Fruit fly (Drosophila melanogaster): ENCODE data around the gene Acf.

Acf gene

DNA sequence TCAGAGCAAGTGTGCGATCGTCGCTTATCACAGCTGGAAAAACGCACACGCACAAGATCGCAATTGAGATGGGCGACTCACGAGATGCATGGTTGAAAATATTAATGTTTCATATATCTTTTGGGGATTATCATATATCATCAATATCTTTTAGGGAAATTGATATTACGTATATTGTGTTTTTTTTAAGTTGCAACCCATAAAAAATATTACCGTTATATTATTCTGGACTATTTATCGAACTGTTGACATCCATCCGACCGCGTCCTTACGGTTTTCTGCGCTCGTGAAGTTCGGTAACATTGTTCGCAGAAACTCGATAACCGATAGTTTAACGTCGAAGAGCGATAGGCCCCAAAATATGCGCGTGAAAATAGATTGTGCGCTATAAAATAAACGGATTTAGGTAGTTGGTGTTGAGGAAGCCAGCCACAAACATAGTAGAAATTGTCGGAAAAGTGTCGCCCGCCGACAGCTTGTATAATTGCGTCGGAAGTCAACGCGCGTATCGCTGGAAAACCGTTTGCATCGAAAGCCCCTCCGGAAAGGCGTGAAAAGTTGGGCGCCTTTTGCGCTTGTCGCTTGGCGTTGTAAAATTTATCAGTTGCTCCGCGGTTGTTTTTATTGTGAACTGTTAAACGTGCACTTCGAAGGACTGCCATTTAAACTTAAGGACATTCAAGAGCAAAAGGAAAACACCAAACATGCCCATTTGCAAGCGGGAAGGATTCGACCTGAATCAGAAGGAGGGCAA lies at the start of gene Acf, which contains the start of gene Mccc1:
Gene Acf, plus strand, starts transcription at position 318 of the 754 bp plus-strand sequence.
Gene Mccc1, minus strand, starts transcription at position 244 of the 754 bp plus-strand sequence.
- no peak for TF ChIP-seq Snoo (tag; optimal IDR thresholded peaks at IDR 0.05)
- TF ChIP-seq CG12605 (GFP tag; IDR thresholded peaks at IDR 0.05): no peak
- no peak for TF ChIP-seq CG8159 (tag; optimal IDR thresholded peaks at IDR 0.05)
- no peak for TF ChIP-seq gl (tag; optimal IDR thresholded peaks at IDR 0.05)
- no peak for TF ChIP-seq CG13204 (GFP tag; optimal IDR thresholded peaks at IDR 0.05)
- no peak for TF ChIP-seq CG34367 (tag; optimal IDR thresholded peaks at IDR 0.05)
- peak; percentile 57; the same call in 2 of the 3 replicates for TF ChIP-seq CG4496 (GFP tag; IDR thresholded peaks at IDR 0.05)

DNA sequence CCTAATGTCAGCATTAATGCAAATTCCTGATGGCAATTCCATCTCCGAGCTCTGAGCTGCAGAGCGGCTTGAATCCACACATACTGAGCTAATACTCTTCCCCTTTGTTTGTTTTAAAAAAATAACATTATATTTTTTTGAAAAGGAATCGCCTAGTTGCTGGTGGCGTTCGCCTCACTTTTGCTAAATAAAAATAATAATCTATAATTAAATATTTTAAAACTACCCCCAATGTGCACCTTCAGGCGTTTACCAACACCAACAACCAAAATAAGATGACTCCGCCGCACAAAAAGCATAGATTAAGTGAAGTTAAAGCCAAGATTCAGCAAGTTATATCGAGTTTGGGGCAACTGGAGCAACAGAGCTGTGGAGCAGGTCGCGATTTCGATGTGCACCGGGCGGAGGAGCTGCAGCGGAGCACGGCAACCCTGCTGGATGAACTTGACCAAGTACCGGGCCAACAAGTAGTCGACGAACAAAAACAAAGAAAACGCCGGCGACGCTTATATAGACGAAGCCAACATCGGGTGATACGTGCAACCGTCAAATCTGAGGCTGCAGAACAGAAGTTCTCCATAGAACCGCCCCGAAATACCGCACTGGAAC lies 49.6 kb upstream of the Acf start, which contains the start of gene CG1896:
Gene CG1896, plus strand, starts transcription at position 239 of the 609 bp plus-strand sequence.
- TF ChIP-seq CG8301 (tag; optimal IDR thresholded peaks at IDR 0.05): peak; percentile 40
- TF ChIP-seq rn (GFP tag; IDR thresholded peaks at IDR 0.05): peak; percentile 52; the same call in 1 of the 2 replicates
- TF ChIP-seq Pif1B (GFP tag; optimal IDR thresholded peaks at IDR 0.05): peak; percentile 75
- peak; percentile 24 for TF ChIP-seq CG9948 (tag; optimal IDR thresholded peaks at IDR 0.05)
- TF ChIP-seq CG34367 (tag; optimal IDR thresholded peaks at IDR 0.05): peak; percentile 21
- peak; percentile 51 for TF ChIP-seq CG32121 (GFP tag; IDR thresholded peaks at IDR 0.05)
- no peak for TF ChIP-seq CG14655 (GFP tag; optimal IDR thresholded peaks at IDR 0.05)
- TF ChIP-seq CG15710 (tag; optimal IDR thresholded peaks at IDR 0.05): peak; percentile 51
- TF ChIP-seq Pif1A (GFP tag; optimal IDR thresholded peaks at IDR 0.05): peak; percentile 62
- peak; percentile 23; the same call in 1 of the 2 replicates for TF ChIP-seq CG12605 (GFP tag; IDR thresholded peaks at IDR 0.05)
- TF ChIP-seq EcR (GFP tag; optimal IDR thresholded peaks at IDR 0.05): no peak
- peak; percentile 70 for TF ChIP-seq Ets98B (GFP tag; IDR thresholded peaks at IDR 0.05)
- TF ChIP-seq D1 (tag; optimal IDR thresholded peaks at IDR 0.05): no peak
- no peak for TF ChIP-seq CG10348 (GFP tag; IDR thresholded peaks at IDR 0.05)
- TF ChIP-seq CG13204 (GFP tag; optimal IDR thresholded peaks at IDR 0.05): no peak
- peak; percentile 65 for TF ChIP-seq Snoo (tag; optimal IDR thresholded peaks at IDR 0.05)
- TF ChIP-seq fd96Ca (GFP tag; IDR thresholded peaks at IDR 0.05): peak; percentile 83
- TF ChIP-seq CG4496 (GFP tag; IDR thresholded peaks at IDR 0.05): peak; percentile 88
- TF ChIP-seq gl (tag; optimal IDR thresholded peaks at IDR 0.05): no peak
- peak; percentile 43 for TF ChIP-seq CG17806 (tag; optimal IDR thresholded peaks at IDR 0.05)
- TF ChIP-seq CG8159 (tag; optimal IDR thresholded peaks at IDR 0.05): peak; percentile 54

DNA sequence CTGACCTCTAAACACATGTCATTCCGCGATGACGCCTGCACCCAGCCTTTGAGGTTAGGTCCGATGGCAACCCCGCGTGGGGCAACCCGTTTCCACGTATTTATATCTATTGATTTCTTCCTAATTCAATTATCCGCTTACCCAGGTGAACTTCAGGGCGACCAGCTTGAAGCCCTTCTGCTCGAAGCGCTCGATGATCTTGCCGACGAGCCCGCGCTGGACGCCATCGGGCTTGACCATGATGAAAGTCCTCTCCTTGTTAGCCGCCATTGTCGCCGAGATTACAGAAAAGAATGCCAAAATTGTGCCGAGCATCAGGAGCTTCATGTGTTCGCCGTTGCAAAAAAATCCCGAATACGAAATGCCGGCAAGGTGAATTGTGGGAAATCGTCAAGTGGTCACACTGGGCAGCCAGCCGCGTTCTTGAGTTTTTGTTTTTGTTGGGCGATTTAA lies 48.1 kb upstream of the Acf start, which contains the start of gene awd:
Gene awd, minus strand, starts transcription at position 449 of the 453 bp plus-strand sequence.
- TF ChIP-seq Pif1B (GFP tag; optimal IDR thresholded peaks at IDR 0.05) (peak; percentile 26), CG8301 (tag; optimal IDR thresholded peaks at IDR 0.05) (peak; percentile 9), CG15710 (tag; optimal IDR thresholded peaks at IDR 0.05) (peak; percentile 5), CG4496 (GFP tag; IDR thresholded peaks at IDR 0.05) (no peak), Snoo (tag; optimal IDR thresholded peaks at IDR 0.05) (peak; percentile 33), CG9948 (tag; optimal IDR thresholded peaks at IDR 0.05) (no peak), Pif1A (GFP tag; optimal IDR thresholded peaks at IDR 0.05) (no peak), EcR (GFP tag; optimal IDR thresholded peaks at IDR 0.05) (peak; percentile 62), fd96Ca (GFP tag; IDR thresholded peaks at IDR 0.05) (0 out of 3 replicates have a peak, but pooled peaks have one; percentile 36), Ets98B (GFP tag; IDR thresholded peaks at IDR 0.05) (no peak), CG12605 (GFP tag; IDR thresholded peaks at IDR 0.05) (no peak; the same call in 1 of the 2 replicates)

DNA sequence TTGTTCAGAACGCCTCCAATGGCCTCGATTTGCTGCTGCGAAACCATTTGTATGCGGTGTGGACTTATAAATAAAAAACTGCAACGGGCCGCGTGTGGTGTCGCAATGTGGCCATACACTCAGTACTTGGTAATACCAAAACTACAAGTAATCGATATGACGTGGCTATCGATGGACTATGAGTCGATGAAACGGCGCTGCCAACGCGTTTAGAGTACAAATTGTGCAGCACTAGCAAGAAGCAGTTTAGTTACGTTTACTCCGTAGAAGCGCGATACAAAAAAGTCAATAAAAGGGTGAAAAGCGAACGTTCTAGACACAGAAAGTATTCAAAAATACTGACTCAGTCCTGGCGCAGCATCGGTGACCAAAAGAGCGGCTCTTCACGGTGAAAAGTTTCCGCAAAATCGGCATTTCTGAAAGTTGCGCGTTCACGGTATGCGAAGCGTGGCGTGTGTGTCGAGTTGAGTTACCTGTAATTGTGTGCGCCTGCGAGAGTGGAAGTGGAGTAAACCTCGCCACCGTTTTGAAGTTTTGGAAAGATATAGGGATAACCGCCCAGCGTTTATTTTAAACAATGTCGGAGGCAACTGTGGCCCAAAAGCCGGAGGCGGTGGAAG lies 46.2 kb upstream of the Acf start, which contains the start of the genes nero and CG1910:
Gene nero, minus strand, starts transcription at position 130 of the 620 bp plus-strand sequence.
Gene CG1910, plus strand, starts transcription at position 215 of the 620 bp plus-strand sequence.
- no peak for TF ChIP-seq CG4496 (GFP tag; IDR thresholded peaks at IDR 0.05)
- TF ChIP-seq CG10348 (GFP tag; IDR thresholded peaks at IDR 0.05): no peak
- TF ChIP-seq CG32121 (GFP tag; IDR thresholded peaks at IDR 0.05): no peak
- TF ChIP-seq CG9948 (tag; optimal IDR thresholded peaks at IDR 0.05): no peak
- TF ChIP-seq CG12605 (GFP tag; IDR thresholded peaks at IDR 0.05): no peak
- no peak for TF ChIP-seq Ets98B (GFP tag; IDR thresholded peaks at IDR 0.05)
- no peak for TF ChIP-seq CG15710 (tag; optimal IDR thresholded peaks at IDR 0.05)
- no peak for TF ChIP-seq CG13204 (GFP tag; optimal IDR thresholded peaks at IDR 0.05)
- no peak for TF ChIP-seq CG34367 (tag; optimal IDR thresholded peaks at IDR 0.05)
- TF ChIP-seq Pif1A (GFP tag; optimal IDR thresholded peaks at IDR 0.05): no peak
- no peak for TF ChIP-seq rn (GFP tag; IDR thresholded peaks at IDR 0.05)
- no peak for TF ChIP-seq CG17806 (tag; optimal IDR thresholded peaks at IDR 0.05)
- TF ChIP-seq CG14655 (GFP tag; optimal IDR thresholded peaks at IDR 0.05): no peak
- TF ChIP-seq Snoo (tag; optimal IDR thresholded peaks at IDR 0.05): no peak
- TF ChIP-seq D1 (tag; optimal IDR thresholded peaks at IDR 0.05): no peak
- TF ChIP-seq fd96Ca (GFP tag; IDR thresholded peaks at IDR 0.05): no peak
